Fruit fly (Drosophila melanogaster) Kc167 (cell line): ENCODE results near the gene Vsx1.

Experiments
- Myc ChIP-seq: fragments of >200 bp; optimal IDR thresholded peaks from 2 replicates; lab custom pipeline; 2017; ENCODE audit warnings: missing external identifiers
- h ChIP-seq: fragments of >200 bp; optimal IDR thresholded peaks from 3 replicates; lab custom pipeline; 2018; ENCODE audit warnings: missing external identifiers
- insv ChIP-seq: fragments of >200 bp; optimal IDR thresholded peaks from 3 replicates; lab custom pipeline; 2018; ENCODE audit warnings: missing external identifiers
- psq ChIP-seq: fragments of >200 bp; optimal IDR thresholded peaks from 2 replicates; lab custom pipeline; 2017; ENCODE audit warnings: missing external identifiers
- ttk ChIP-seq: sonication (Bioruptor generic); optimal IDR thresholded peaks from 2 replicates; lab custom pipeline; 2017; ENCODE audit warnings: missing external identifiers

- TF ChIP-seq h (lab: Kevin White, UChicago) (no peak), insv (lab: Kevin White, UChicago) (no peak), psq (lab: Kevin White, UChicago) (no peak), Myc (lab: Kevin White, UChicago) (no peak), ttk (lab: Kevin White, UChicago) (no peak)
These were observed 42.6 kb downstream of the Vsx1 start for dm6 chrX:5636529-5637099.
